Worm (Caenorhabditis elegans): ENCODE results near the gene lgc-1.

- TF ChIP-seq pax-1 (tag; optimal IDR thresholded peaks at IDR 0.05) (no peak), odd-2 (tag; optimal IDR thresholded peaks at IDR 0.05) (no peak), C38D4.7 (GFP tag; optimal IDR thresholded peaks at IDR 0.05) (no peak), pha-4 (tag; optimal IDR thresholded peaks at IDR 0.05) (no peak), fkh-10 (GFP tag; optimal IDR thresholded peaks at IDR 0.05) (no peak), dve-1 (tag; optimal IDR thresholded peaks at IDR 0.05) (no peak), pqm-1 (tag; optimal IDR thresholded peaks at IDR 0.05) (no peak)
Observed at ce11 chrV:4170138-4170537, 35.3 kb downstream of the lgc-1 start, which contains the start of gene Y45G5AM.7.

Measured in whole organism, late embryonic.